Fruit fly (Drosophila melanogaster): ENCODE results near the gene Set8.
A peak's percentile ranks its signal among the peaks of the same experiment; 100 is the strongest.

Gene Set8

dm6 chr3R:14357405-14357804 is 41.6 kb downstream of the Set8 start (continued):
- TF ChIP-seq Elba2 (GFP tag; optimal IDR thresholded peaks at IDR 0.05), result peak; percentile 11
- TF ChIP-seq CG15479 (GFP tag; optimal IDR thresholded peaks at IDR 0.05), result peak; percentile 4
- TF ChIP-seq CG6689 (GFP tag; IDR thresholded peaks at IDR 0.05), result peak; percentile 44; the same call in 1 of the 2 replicates
- TF ChIP-seq ash1 (GFP tag; optimal IDR thresholded peaks at IDR 0.05), result no peak
- TF ChIP-seq slp2 (GFP tag; optimal IDR thresholded peaks at IDR 0.05), result no peak
- no peak for TF ChIP-seq Taf1 (GFP tag; IDR thresholded peaks at IDR 0.05)
- peak; percentile 56 for TF ChIP-seq CG2678 (tag; optimal IDR thresholded peaks at IDR 0.05)
- TF ChIP-seq CG7271 (tag; optimal IDR thresholded peaks at IDR 0.05), result no peak
- TF ChIP-seq CG34422 (GFP tag; IDR thresholded peaks at IDR 0.05), result no peak
- no peak for TF ChIP-seq BEAF-32 (GFP tag; optimal IDR thresholded peaks at IDR 0.05)
- no peak for TF ChIP-seq fu2 (GFP tag; optimal IDR thresholded peaks at IDR 0.05)
- TF ChIP-seq sqz (GFP tag; optimal IDR thresholded peaks at IDR 0.05), result no peak
- no peak for TF ChIP-seq CG14965 (GFP tag; optimal IDR thresholded peaks at IDR 0.05; ENCODE audit: borderline replicate concordance)
- no peak for TF ChIP-seq Opbp (GFP tag; IDR thresholded peaks at IDR 0.05; ENCODE audit: partially characterized antibody)
- TF ChIP-seq cwo (GFP tag; optimal IDR thresholded peaks at IDR 0.05), result peak; percentile 21
- peak; percentile 28; the same call in 1 of the 2 replicates for TF ChIP-seq E2f1 (GFP tag; IDR thresholded peaks at IDR 0.05)
- TF ChIP-seq CG11247 (GFP tag; IDR thresholded peaks at IDR 0.05), result peak; percentile 51; the same call in 1 of the 2 replicates
- no peak for TF ChIP-seq Hmr (GFP tag; optimal IDR thresholded peaks at IDR 0.05)
- no peak for TF ChIP-seq yki (optimal IDR thresholded peaks at IDR 0.05)
- TF ChIP-seq jumu (GFP tag; optimal IDR thresholded peaks at IDR 0.05), result no peak
- no peak for TF ChIP-seq CG7963 (GFP tag; IDR thresholded peaks at IDR 0.05; ENCODE audit: partially characterized antibody)
- no peak for TF ChIP-seq zfh2 (GFP tag; optimal IDR thresholded peaks at IDR 0.05)
- TF ChIP-seq CG3407 (GFP tag; optimal IDR thresholded peaks at IDR 0.05), result no peak
- no peak for TF ChIP-seq CG9437 (GFP tag; optimal IDR thresholded peaks at IDR 0.05)
- TF ChIP-seq Blimp-1 (GFP tag; optimal IDR thresholded peaks at IDR 0.05), result peak; percentile 45
- TF ChIP-seq Drgx (GFP tag; IDR thresholded peaks at IDR 0.05), result peak; percentile 68
- TF ChIP-seq CG14667 (GFP tag; IDR thresholded peaks at IDR 0.05), result peak; percentile 62
- TF ChIP-seq E2f2 (GFP tag; IDR thresholded peaks at IDR 0.05), result no peak; the same call in 1 of the 2 replicates
- TF ChIP-seq pho (GFP tag; optimal IDR thresholded peaks at IDR 0.05), result peak; percentile 4
- no peak for TF ChIP-seq usp (GFP tag; optimal IDR thresholded peaks at IDR 0.05)
- TF ChIP-seq dpn (GFP tag; optimal IDR thresholded peaks at IDR 0.05), result peak; percentile 13 to 33
- TF ChIP-seq CG12391 (tag; optimal IDR thresholded peaks at IDR 0.05), result peak; percentile 33
- no peak for TF ChIP-seq CG18011 (GFP tag; optimal IDR thresholded peaks at IDR 0.05)
- peak; percentile 40 for TF ChIP-seq CG3281 (GFP tag; optimal IDR thresholded peaks at IDR 0.05)
- no peak for TF ChIP-seq bbx (GFP tag; IDR thresholded peaks at IDR 0.05; ENCODE audit: partially characterized antibody)
- no peak for TF ChIP-seq CG11398 (GFP tag; optimal IDR thresholded peaks at IDR 0.05)
- no peak for TF ChIP-seq CG8359 (GFP tag; optimal IDR thresholded peaks at IDR 0.05; ENCODE audit: borderline replicate concordance)
- TF ChIP-seq hbn (GFP tag; IDR thresholded peaks at IDR 0.05; ENCODE audit: partially characterized antibody), result no peak
- no peak for TF ChIP-seq CG2116 (GFP tag; optimal IDR thresholded peaks at IDR 0.05)
- no peak for TF ChIP-seq nau (GFP tag; optimal IDR thresholded peaks at IDR 0.05)
- no peak for TF ChIP-seq Poxn (GFP tag; IDR thresholded peaks at IDR 0.05)
- TF ChIP-seq CG10366 (GFP tag; IDR thresholded peaks at IDR 0.05), result peak; percentile 30; the same call in 1 of the 2 replicates
- TF ChIP-seq bigmax (GFP tag; optimal IDR thresholded peaks at IDR 0.05), result no peak
- no peak for TF ChIP-seq Myb (GFP tag; optimal IDR thresholded peaks at IDR 0.05)
- no peak for TF ChIP-seq jing (GFP tag; optimal IDR thresholded peaks at IDR 0.05)
- no peak for TF ChIP-seq gro (GFP tag; optimal IDR thresholded peaks at IDR 0.05)
- no peak for TF ChIP-seq pzg (GFP tag; optimal IDR thresholded peaks at IDR 0.05)
- no peak for TF ChIP-seq Doc2 (GFP tag; IDR thresholded peaks at IDR 0.05)
- TF ChIP-seq vvl (GFP tag; IDR thresholded peaks at IDR 0.05), result peak; percentile 79
- peak; percentile 45; the same call in 1 of the 2 replicates for TF ChIP-seq ssp (GFP tag; IDR thresholded peaks at IDR 0.05)
- no peak for TF ChIP-seq gt (GFP tag; IDR thresholded peaks at IDR 0.05)

Data from whole organism, embryonic.